Fruit fly (Drosophila melanogaster) ovary, adult (tissue): ENCODE data around the gene et.
A peak's percentile ranks its signal among the peaks of the same experiment; 100 is the strongest.

Experiments
- CG17801 ChIP-seq: fragments of 200-800 bp; optimal IDR thresholded peaks from 2 replicates; lab custom pipeline; 2019; ENCODE audit warnings: missing biosample characterization, mild to moderate bottlenecking, missing genetic modification characterization, moderate library complexity; ENCODE audit not compliant: partially characterized antibody

The et gene

DNA sequence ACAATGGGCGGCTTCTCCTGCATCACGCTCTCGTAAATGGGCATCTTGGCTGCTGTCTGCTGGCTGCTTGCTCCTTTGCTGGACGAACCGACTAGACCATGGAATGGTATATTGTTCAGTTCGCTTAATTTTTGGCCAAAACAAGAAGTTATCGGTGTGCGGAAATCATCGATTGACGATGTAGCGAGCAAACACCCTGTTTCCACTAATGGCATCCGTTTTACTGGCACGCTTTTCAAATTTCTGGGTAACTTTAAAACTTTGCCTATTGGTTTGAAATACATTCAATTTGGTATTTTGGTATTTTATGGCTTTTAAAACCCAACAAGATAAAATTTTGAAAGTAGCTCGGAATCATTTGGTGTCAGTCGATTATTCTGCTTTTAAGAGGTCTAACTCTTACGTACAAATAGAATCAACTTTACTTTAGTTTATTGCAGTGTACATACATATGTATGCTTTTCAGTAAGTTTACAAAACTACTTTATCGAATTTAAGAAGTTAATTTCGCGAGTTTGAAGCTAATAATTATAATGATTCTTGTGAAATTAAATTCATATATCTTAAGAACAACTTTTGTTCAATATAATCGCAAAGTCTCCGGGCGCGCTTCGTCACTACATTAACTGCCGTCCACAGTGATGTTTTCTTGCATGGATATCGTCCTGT lies 29.7 kb downstream of the et start, which contains the start of gene Arp10:
Arp10 (minus strand) TSS at position 304 of the 669 bp plus-strand sequence.
- no peak for TF ChIP-seq CG17801 (GFP tag; lab: Kevin White, UChicago)

DNA sequence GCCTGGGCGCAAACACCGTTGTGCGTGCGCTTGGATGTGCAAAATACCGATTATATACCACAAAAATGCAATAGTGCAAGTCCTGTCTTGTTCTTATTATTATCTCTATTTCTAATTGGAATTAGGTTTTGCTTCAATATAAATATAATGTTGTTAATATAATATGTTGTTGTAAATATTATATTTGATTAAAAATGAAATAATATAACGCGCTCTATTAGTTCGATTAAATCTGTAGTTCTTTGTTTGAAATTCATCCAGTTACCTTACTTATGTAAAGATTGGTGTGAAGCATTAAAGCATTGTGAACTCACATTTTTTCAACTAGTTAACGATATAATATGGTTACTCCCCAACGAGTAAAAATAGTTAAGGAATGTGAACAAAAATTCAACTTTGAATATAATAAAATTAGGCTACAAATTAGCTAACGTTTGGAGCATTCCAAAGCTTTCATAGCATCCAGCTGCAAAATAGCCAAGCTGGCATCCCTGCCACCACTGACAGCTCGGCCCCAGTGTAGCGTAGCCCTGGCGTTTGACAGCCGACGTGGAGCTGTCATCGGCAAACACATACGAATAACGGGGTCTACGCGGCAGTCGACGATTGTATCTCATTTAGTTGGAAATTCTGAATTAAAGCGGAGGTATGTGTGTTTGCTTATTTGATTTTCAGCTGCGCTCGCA lies 32.7 kb downstream of the et start, which contains the start of the genes CG12237 and Sec61gamma:
CG12237 (minus strand) TSS at position 51 of the 686 bp plus-strand sequence.
Sec61gamma (plus strand) TSS at position 509 of the 686 bp plus-strand sequence.
- TF ChIP-seq CG17801 (GFP tag; lab: Kevin White, UChicago), result peak; percentile 45

DNA sequence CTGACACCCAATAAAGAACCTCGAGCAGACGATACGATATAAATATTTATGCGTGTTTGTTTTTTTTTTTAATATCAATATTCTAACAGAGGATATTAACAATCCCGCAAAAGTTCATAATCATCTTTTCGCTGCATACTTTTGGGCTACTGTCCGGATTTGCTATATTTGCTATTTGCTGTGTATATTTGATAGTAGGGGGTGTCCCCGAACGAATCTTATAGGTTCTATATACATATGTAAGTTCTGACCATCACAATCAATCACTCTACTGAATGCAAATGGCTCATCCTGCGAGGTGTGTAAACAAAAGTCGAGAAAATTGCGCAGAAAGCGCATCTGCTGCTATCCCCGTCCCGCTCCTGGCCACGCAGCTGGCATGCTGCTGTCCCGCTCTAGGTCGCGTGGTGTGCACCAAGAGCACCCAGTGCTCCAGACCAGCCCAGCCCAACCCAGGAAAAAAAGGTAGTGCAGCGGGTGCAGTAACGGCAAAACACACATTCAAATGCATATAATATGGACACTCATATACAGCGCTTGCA lies 34.9 kb downstream of the et start:
- TF ChIP-seq CG17801 (GFP tag; lab: Kevin White, UChicago), result no peak

DNA sequence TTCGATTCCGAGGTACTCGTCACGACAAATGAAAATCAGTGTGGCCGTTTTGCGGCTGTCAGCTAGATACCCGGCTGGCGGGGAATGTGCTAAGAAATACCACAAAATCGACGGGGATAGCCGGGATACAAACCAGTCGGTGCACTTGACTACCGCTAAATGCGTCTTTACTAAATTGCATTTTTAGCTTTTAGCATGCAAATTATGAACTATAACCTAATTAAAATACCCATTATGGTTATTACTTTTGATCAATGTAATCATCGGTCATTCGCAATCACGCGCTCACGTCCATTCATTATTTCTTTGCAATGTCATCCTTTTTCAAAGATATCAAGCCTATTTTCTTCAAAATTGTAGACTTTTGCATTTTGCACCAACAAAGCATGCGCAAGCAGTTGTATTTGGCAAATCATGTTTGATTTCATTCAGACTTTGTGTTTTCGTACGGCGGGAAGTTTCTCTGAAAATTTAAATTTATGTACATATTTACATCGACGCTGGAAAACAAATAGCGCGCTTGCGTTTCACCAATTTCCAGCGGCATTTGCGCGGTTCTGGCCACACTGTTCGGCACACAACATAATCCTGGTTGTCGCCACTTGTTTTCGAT lies 37.3 kb downstream of the et start, which contains the start of gene Rcd-1:
Rcd-1 (plus strand) TSS at position 440 of the 613 bp plus-strand sequence.
- no peak for TF ChIP-seq CG17801 (GFP tag; lab: Kevin White, UChicago)

DNA sequence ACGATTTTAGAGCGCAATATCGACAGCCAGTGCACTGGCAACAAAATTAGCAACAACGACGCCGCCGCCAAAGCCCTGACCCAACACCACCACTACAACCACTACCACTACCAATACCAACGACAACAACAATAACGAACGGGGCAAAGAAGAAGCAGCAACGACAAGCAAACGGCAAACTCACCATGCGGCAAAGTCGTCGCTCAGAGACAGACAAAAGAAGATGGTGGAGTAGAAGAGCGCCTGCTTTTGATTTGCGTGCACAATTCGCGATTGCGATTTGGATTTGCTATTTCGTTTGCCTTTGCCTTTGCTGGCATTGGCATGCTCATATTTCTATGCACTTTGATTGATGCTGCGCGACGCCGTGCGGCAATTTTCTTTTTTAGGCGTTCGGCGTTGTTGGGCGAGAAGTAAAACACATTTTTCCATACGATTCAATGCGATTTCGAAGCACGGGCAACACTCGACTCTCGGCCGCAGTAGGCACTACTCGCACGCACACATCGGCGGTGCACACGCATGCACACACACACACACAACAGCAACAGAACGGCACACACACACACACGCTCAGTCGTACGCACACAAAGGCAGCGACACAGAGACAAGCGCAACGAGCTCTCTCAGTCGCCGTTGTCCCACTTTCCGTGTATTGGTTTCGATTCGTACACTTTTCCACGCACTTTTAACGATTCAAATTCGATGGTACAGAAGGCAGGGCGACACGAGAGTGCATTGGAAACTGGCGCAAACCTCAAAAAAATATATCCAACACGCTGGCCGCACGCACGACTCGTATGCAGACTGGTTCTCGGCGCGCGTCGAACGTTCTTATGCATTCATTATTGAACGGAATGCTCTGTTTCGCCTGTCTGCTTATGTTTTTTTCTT lies 38.0 kb downstream of the et start:
- TF ChIP-seq CG17801 (GFP tag; lab: Kevin White, UChicago), result peak; percentile 25

DNA sequence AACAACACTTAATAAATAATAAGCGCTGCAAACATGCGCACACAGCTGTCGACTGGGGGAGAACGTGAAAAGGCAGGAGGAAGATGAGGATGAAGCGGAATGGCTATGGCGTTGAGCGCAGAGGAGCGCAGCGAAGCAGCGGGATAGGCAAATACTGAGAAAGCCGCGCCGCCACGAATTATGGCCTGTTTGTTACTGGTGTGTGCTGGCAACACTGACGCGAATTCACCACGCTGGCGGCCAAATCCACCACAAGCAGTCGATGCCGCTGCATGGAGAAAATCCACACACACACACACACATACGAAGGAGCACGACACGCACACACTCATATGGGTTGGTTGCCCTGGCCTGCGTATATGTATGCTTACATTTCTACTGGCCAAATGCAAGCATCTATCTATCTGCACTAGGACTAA lies 38.7 kb downstream of the et start:
- no peak for TF ChIP-seq CG17801 (GFP tag; lab: Kevin White, UChicago)

DNA sequence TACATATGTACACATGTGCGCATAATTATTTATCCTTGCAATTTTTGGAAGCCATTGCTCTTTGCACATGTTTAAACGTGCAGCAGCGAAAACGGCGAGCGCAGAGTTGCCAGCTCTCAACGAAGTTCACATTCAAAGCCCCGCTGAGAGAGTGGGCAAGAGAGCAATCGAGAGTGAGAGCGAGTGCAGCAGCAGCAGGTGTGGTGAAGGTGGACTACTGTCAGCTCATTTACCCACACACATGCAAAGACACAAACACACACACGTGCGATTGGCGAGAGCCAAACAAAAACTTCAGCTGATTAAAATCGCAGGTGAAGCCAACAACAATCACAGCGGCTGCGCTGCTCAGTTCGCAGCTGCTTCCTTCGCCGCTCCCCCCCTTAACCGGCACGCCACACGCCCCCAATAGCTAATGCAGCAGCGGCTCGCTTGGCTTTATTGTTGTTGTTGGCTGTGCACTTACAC lies 44.3 kb downstream of the et start:
- peak; percentile 35 for TF ChIP-seq CG17801 (GFP tag; lab: Kevin White, UChicago)

DNA sequence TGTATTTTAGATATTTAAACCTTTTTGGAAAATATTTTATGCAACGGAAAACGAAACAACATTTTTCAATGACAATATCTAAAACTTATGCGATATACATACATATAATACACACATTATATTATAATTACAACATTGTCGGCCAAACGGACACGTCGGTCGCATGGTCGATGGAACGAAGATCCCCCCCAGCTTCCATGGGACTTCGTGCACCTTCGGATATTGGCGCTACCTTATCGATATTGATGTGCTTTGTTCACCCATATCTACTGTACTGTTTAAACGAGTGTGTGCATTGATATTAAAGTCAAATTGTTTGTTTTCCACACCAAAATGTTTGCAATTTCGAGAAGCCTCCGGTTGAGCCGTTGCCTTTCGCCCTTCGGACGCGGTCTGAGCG lies 50.3 kb downstream of the et start, which contains the start of gene CG14212:
CG14212 (plus strand) TSS at position 301 of the 400 bp plus-strand sequence.
- no peak for TF ChIP-seq CG17801 (GFP tag; lab: Kevin White, UChicago)

DNA sequence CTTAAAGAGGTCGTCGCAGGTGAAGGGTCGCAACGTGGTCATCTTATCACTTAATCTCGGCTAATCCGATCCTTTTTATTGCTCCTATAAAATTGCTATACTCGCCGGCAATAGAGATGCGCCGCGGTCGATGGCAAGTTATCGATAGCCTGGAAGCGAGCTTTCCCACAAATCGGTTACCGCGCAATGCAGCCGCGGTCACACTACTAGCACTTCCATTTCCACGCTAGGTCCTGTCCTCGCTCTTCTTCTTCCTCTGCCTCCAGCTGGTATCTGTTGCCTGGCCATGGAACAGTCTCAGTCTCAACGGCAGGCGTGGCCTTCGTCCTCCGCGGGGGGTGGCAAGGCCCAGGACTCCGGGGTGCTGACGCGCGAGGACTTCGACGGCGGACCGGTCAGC lies 52.8 kb downstream of the et start, which contains the start of the genes Naa20A and MKP-4:
Naa20A (minus strand) TSS at position 151 of the 400 bp plus-strand sequence.
MKP-4 (plus strand) TSS at position 191 of the 400 bp plus-strand sequence.
- TF ChIP-seq CG17801 (GFP tag; lab: Kevin White, UChicago), result no peak
